Fruit fly (Drosophila melanogaster) S2 (cell line): ENCODE measurements around the gene Neu2.

ENCODE experiments used
- CG8478 ChIP-seq: fragments of >200 bp; optimal IDR thresholded peaks from 2 replicates; lab custom pipeline; 2018
- CTCF ChIP-seq, 2 experiments: fragments of >200 bp; optimal IDR thresholded peaks; 2 replicates each; lab custom pipeline; 2018

The Neu2 gene

dm6 chr3L:21490486-21490885 lies at the start of gene Neu2:
Gene Neu2 (minus strand): TSS chr3L:21490586.
- no peak for TF ChIP-seq CG8478 (lab: Kevin White, UChicago)
- TF ChIP-seq CTCF (optimal IDR thresholded peaks at IDR 0.05; lab: Kevin White, UChicago) = no peak

- TF ChIP-seq CG8478 (lab: Kevin White, UChicago) (no peak), CTCF (optimal IDR thresholded peaks at IDR 0.05; lab: Kevin White, UChicago) (peak; percentile 13 to 14)
Measured at dm6 chr3L:21539245-21540196, 49.1 kb upstream of the Neu2 start, which contains the start of the genes COX8 and VhaM9.7-b. Gene COX8 (minus strand): TSS chr3L:21539447. Gene VhaM9.7-b (plus strand): TSS chr3L:21539862.

- TF ChIP-seq CG8478 (lab: Kevin White, UChicago) (no peak), CTCF (optimal IDR thresholded peaks at IDR 0.05; lab: Kevin White, UChicago) (no peak)
Measured at dm6 chr3L:21538893-21539244, 48.5 kb upstream of the Neu2 start.

dm6 chr3L:21536857-21537256 lies 46.5 kb upstream of the Neu2 start, which contains the start of gene Rpn10:
Gene Rpn10 (plus strand): TSS chr3L:21537000.
- no peak for TF ChIP-seq CG8478 (lab: Kevin White, UChicago)
- TF ChIP-seq CTCF (optimal IDR thresholded peaks at IDR 0.05; lab: Kevin White, UChicago) = peak; percentile 39 to 50

- TF ChIP-seq CTCF (optimal IDR thresholded peaks at IDR 0.05; lab: Kevin White, UChicago) (no peak), CG8478 (lab: Kevin White, UChicago) (no peak)
Measured at dm6 chr3L:21534360-21534759, 44.0 kb upstream of the Neu2 start, which contains the start of gene ppk5. Gene ppk5 (plus strand): TSS chr3L:21534660.

- no peak for TF ChIP-seq CG8478 (lab: Kevin White, UChicago)
- peak in 1 of 2 experiments; percentile 40 for TF ChIP-seq CTCF (optimal IDR thresholded peaks at IDR 0.05; lab: Kevin White, UChicago)
Measured at dm6 chr3L:21533270-21533948, 43.0 kb upstream of the Neu2 start, which contains the start of gene Mkrn1. Gene Mkrn1 (minus strand): TSS chr3L:21533713.

dm6 chr3L:21529108-21529507 lies 38.7 kb upstream of the Neu2 start, which contains the start of gene Arv1:
Gene Arv1 (minus strand): TSS chr3L:21529333.
- TF ChIP-seq CG8478 (lab: Kevin White, UChicago) (no peak), CTCF (optimal IDR thresholded peaks at IDR 0.05; lab: Kevin White, UChicago) (no peak)

dm6 chr3L:21524071-21524889 lies 33.9 kb upstream of the Neu2 start:
- TF ChIP-seq CTCF (optimal IDR thresholded peaks at IDR 0.05; lab: Kevin White, UChicago) (no peak), CG8478 (lab: Kevin White, UChicago) (no peak)

- TF ChIP-seq CTCF (optimal IDR thresholded peaks at IDR 0.05; lab: Kevin White, UChicago) (peak in 1 of 2 experiments; percentile 1), CG8478 (lab: Kevin White, UChicago) (no peak)
Measured at dm6 chr3L:21523059-21523836, 32.9 kb upstream of the Neu2 start, which contains the start of gene CG7611. Gene CG7611 (plus strand): TSS chr3L:21523186.

- TF ChIP-seq CTCF (optimal IDR thresholded peaks at IDR 0.05; lab: Kevin White, UChicago) (no peak), CG8478 (lab: Kevin White, UChicago) (no peak)
Measured at dm6 chr3L:21518345-21518744, 28.0 kb upstream of the Neu2 start.

dm6 chr3L:21516716-21517266 lies 26.4 kb upstream of the Neu2 start:
- no peak for TF ChIP-seq CG8478 (lab: Kevin White, UChicago)
- TF ChIP-seq CTCF (optimal IDR thresholded peaks at IDR 0.05; lab: Kevin White, UChicago) = no peak

- no peak for TF ChIP-seq CTCF (optimal IDR thresholded peaks at IDR 0.05; lab: Kevin White, UChicago)
- TF ChIP-seq CG8478 (lab: Kevin White, UChicago) = no peak
Measured at dm6 chr3L:21515823-21516715, 25.7 kb upstream of the Neu2 start, which contains the start of the genes SAK and Cdk12. Gene SAK (minus strand): TSS chr3L:21515887. Gene Cdk12 (plus strand): TSS chr3L:21516306.
